Worm (Caenorhabditis elegans) whole organism, L2 larva: ENCODE results near the gene W06G6.10.
"Not testable (repeated sequence)": the region's sequence is repeated elsewhere in the genome, so short reads cannot be mapped to it uniquely, and the experiment has no call there.

Experiments
- C34F6.9 ChIP-seq: fragments of 150-350 bp; optimal IDR thresholded peaks from 2 replicates; lab custom pipeline; 2014; ENCODE audit warnings: missing biosample characterization, missing genetic modification characterization
- F13H6.1 ChIP-seq: sonication (generic microtip); optimal IDR thresholded peaks from 2 replicates; lab custom pipeline; 2016; ENCODE audit warnings: missing genetic modification characterization, missing compliant biosample characterization
- R02D3.7 ChIP-seq: fragments of 150-350 bp; optimal IDR thresholded peaks from 2 replicates; lab custom pipeline; 2014; ENCODE audit warnings: missing biosample characterization, missing genetic modification characterization
- ZK546.5 ChIP-seq: sonication (generic microtip); optimal IDR thresholded peaks from 2 replicates; lab custom pipeline; 2017; ENCODE audit warnings: missing biosample characterization, missing genetic modification characterization
- aly-2 ChIP-seq: fragments of 150-350 bp; optimal IDR thresholded peaks from 2 replicates; lab custom pipeline; 2014; ENCODE audit warnings: missing biosample characterization, missing genetic modification characterization
- crh-2 ChIP-seq: sonication (generic microtip); optimal IDR thresholded peaks from 2 replicates; lab custom pipeline; 2017; ENCODE audit warnings: missing biosample characterization, missing genetic modification characterization
- elt-1 ChIP-seq: fragments of 150-350 bp; optimal IDR thresholded peaks from 2 replicates; lab custom pipeline; 2014; ENCODE audit warnings: missing biosample characterization, missing genetic modification characterization
- gmeb-1 ChIP-seq: fragments of 150-350 bp; optimal IDR thresholded peaks from 2 replicates; lab custom pipeline; 2014; ENCODE audit warnings: missing biosample characterization, missing genetic modification characterization
- lin-11 ChIP-seq: fragments of 150-350 bp; sonication (generic microtip); optimal IDR thresholded peaks from 2 replicates; lab custom pipeline; 2014; ENCODE audit warnings: missing biosample characterization, missing genetic modification characterization, inconsistent platforms, mixed read lengths
- lin-39 ChIP-seq: fragments of 150-350 bp; optimal IDR thresholded peaks from 2 replicates; lab custom pipeline; 2014; ENCODE audit warnings: missing biosample characterization, missing genetic modification reagents, missing genetic modification characterization
- lsy-2 ChIP-seq, 2 experiments: fragments of 150-350 bp in 1 of 2; sonication (generic microtip) in 1 of 2; optimal IDR thresholded peaks; 2 replicates each; lab custom pipeline; 2014 to 2017; ENCODE audit warnings: missing biosample characterization in 2 of 2, missing genetic modification characterization in 2 of 2
- mab-5 ChIP-seq: fragments of 150-350 bp; optimal IDR thresholded peaks from 2 replicates; lab custom pipeline; 2014; ENCODE audit warnings: missing biosample characterization, missing genetic modification characterization
- mbf-1 ChIP-seq: sonication (generic microtip); optimal IDR thresholded peaks from 2 replicates; lab custom pipeline; 2017; ENCODE audit warnings: missing biosample characterization, missing genetic modification characterization
- mdl-1 ChIP-seq, 2 experiments: fragments of 150-350 bp in 1 of 2; sonication (generic microtip) in 1 of 2; optimal IDR thresholded peaks; 2 replicates each; lab custom pipeline; 2017; ENCODE audit warnings: missing biosample characterization in 2 of 2, missing genetic modification characterization in 2 of 2
- nhr-129 ChIP-seq: fragments of 150-350 bp; optimal IDR thresholded peaks from 2 replicates; lab custom pipeline; 2014; ENCODE audit warnings: missing biosample characterization, missing genetic modification characterization
- nhr-23 ChIP-seq: fragments of 150-350 bp; optimal IDR thresholded peaks from 2 replicates; lab custom pipeline; 2014; ENCODE audit warnings: missing biosample characterization, missing genetic modification reagents, missing genetic modification characterization
- nhr-237 ChIP-seq: fragments of 150-350 bp; optimal IDR thresholded peaks from 2 replicates; lab custom pipeline; 2014; ENCODE audit warnings: missing biosample characterization, missing genetic modification characterization
- nhr-25 ChIP-seq: fragments of 150-350 bp; sonication (generic microtip); optimal IDR thresholded peaks from 3 replicates; lab custom pipeline; 2014; ENCODE audit warnings: missing biosample characterization, missing genetic modification characterization
- nhr-6 ChIP-seq: fragments of 150-350 bp; optimal IDR thresholded peaks from 2 replicates; lab custom pipeline; 2014; ENCODE audit warnings: missing biosample characterization, missing genetic modification characterization
- nhr-77 ChIP-seq: fragments of 150-350 bp; optimal IDR thresholded peaks from 2 replicates; lab custom pipeline; 2014; ENCODE audit warnings: missing biosample characterization, missing genetic modification characterization
- sem-4 ChIP-seq: fragments of 150-350 bp; optimal IDR thresholded peaks from 2 replicates; lab custom pipeline; 2014; ENCODE audit warnings: missing biosample characterization, missing genetic modification reagents, missing genetic modification characterization
- sma-3 ChIP-seq: sonication (generic microtip); optimal IDR thresholded peaks from 2 replicates; lab custom pipeline; 2016; ENCODE audit warnings: missing genetic modification reagents, missing genetic modification characterization, missing compliant biosample characterization
- unc-55 ChIP-seq: fragments of 150-350 bp; sonication (generic microtip); optimal IDR thresholded peaks from 3 replicates; lab custom pipeline; 2014; ENCODE audit warnings: missing biosample characterization, missing genetic modification reagents, missing genetic modification characterization
- zag-1 ChIP-seq: fragments of 150-350 bp; optimal IDR thresholded peaks from 2 replicates; lab custom pipeline; 2014; ENCODE audit warnings: missing biosample characterization, missing genetic modification characterization
- ztf-1 ChIP-seq: fragments of 200-800 bp; sonication (Bioruptor generic); conservative IDR thresholded peaks from 2 replicates; pipeline ENCODE4 v1.3.6; 2022; ENCODE audit warnings: missing genetic modification characterization, missing compliant biosample characterization
- ztf-4 ChIP-seq: fragments of 150-350 bp; optimal IDR thresholded peaks from 2 replicates; lab custom pipeline; 2014; ENCODE audit warnings: missing biosample characterization, missing genetic modification characterization

W06G6.10 gene

ce11 chrV:16666647-16667046 lies 19.7 kb upstream of the W06G6.10 start, which contains the start of gene F14F8.14:
Gene F14F8.14, minus strand, starts transcription at chrV:16666747.
- no peak for TF ChIP-seq nhr-25 (tag; lab: Kevin White, UChicago)
- TF ChIP-seq ztf-4 (tag; lab: Kevin White, UChicago): no peak
- TF ChIP-seq mdl-1 (tag; optimal IDR thresholded peaks at IDR 0.05; lab: Kevin White, UChicago): no peak
- no peak for TF ChIP-seq lin-11 (tag; lab: Kevin White, UChicago)
- TF ChIP-seq mab-5 (tag; lab: Kevin White, UChicago): no peak
- no peak for TF ChIP-seq ztf-1 (GFP tag; lab: Robert Waterston, UW)
- TF ChIP-seq nhr-23: no peak

- TF ChIP-seq mbf-1; crh-2 (tag; lab: Kevin White, UChicago); nhr-6 (tag; lab: Kevin White, UChicago): not testable (repeated sequence)
Observed at ce11 chrV:16660816-16661215, 13.8 kb upstream of the W06G6.10 start, which contains the start of gene Y70C5B.2. Gene Y70C5B.2, minus strand, starts transcription at chrV:16660916.

- not testable (repeated sequence) for TF ChIP-seq R02D3.7; zag-1 (tag; lab: Kevin White, UChicago); mbf-1
Observed at ce11 chrV:16654242-16654641, 7.2 kb upstream of the W06G6.10 start, which contains the start of gene W06G6.15. Gene W06G6.15, plus strand, starts transcription at chrV:16654542.

- not testable (repeated sequence) for TF ChIP-seq nhr-6, C34F6.9, nhr-25 (tag; lab: Kevin White, UChicago)
- TF ChIP-seq, all 48 proteins: peak for 0; not testable (repeated sequence) for 48
Observed at ce11 chrV:16649200-16649599, 2.2 kb upstream of the W06G6.10 start, which contains the start of gene W06G6.11. Gene W06G6.11, minus strand, starts transcription at chrV:16649300.

ce11 chrV:16648317-16649018 lies 1.5 kb upstream of the W06G6.10 start, which contains the start of gene W06G6.20:
Gene W06G6.20, minus strand, starts transcription at chrV:16648367.
- TF ChIP-seq unc-55 (no peak), zag-1 (tag; lab: Kevin White, UChicago) (no peak), aly-2 (no peak)
- TF ChIP-seq, all 48 proteins: peak for 0

- no peak for TF ChIP-seq crh-2 (tag; lab: Kevin White, UChicago)
- no peak for TF ChIP-seq mbf-1
- TF ChIP-seq R02D3.7: no peak
- TF ChIP-seq nhr-25 (tag; lab: Kevin White, UChicago): no peak
- TF ChIP-seq nhr-237 (tag; lab: Kevin White, UChicago): no peak
- no peak for TF ChIP-seq ZK546.5 (tag; lab: Kevin White, UChicago)
- no peak for TF ChIP-seq F13H6.1 (tag; lab: Kevin White, UChicago)
- TF ChIP-seq gmeb-1: no peak
- TF ChIP-seq sma-3 (GFP tag; lab: Kevin White, UChicago): no peak
- TF ChIP-seq nhr-77: no peak
- no peak for TF ChIP-seq elt-1 (tag; lab: Kevin White, UChicago)
- no peak for TF ChIP-seq mdl-1 (tag; optimal IDR thresholded peaks at IDR 0.05; lab: Kevin White, UChicago)
- no peak for TF ChIP-seq sem-4 (tag; lab: Kevin White, UChicago)
- TF ChIP-seq lsy-2 (tag; optimal IDR thresholded peaks at IDR 0.05; lab: Kevin White, UChicago): no peak
Observed at ce11 chrV:16646372-16646771, 621 bp downstream of the W06G6.10 start, which contains the start of gene W06G6.9. Gene W06G6.9, minus strand, starts transcription at chrV:16646472.

ce11 chrV:16645201-16645940 lies 1.6 kb downstream of the W06G6.10 start, which contains the start of gene W06G6.17:
Gene W06G6.17, minus strand, starts transcription at chrV:16645251.
- TF ChIP-seq nhr-129 (no peak), lin-39 (tag; lab: Kevin White, UChicago) (no peak), mbf-1 (no peak)
